Worm (Caenorhabditis elegans) whole organism, L3 larva: Measurements from ENCODE around the gene rgs-9.

Source experiments
- aly-2 ChIP-seq: fragments of 150-350 bp; optimal IDR thresholded peaks from 2 replicates; lab custom pipeline; 2014; ENCODE audit warnings: missing biosample characterization, missing genetic modification characterization
- ceh-28 ChIP-seq: fragments of 150-350 bp; optimal IDR thresholded peaks from 2 replicates; lab custom pipeline; 2014; ENCODE audit warnings: missing biosample characterization, missing genetic modification reagents, missing genetic modification characterization
- elt-2 ChIP-seq: sonication (generic microtip); optimal IDR thresholded peaks from 2 replicates; lab custom pipeline; 2016; ENCODE audit warnings: missing genetic modification reagents, mild to moderate bottlenecking, missing genetic modification characterization, missing compliant biosample characterization
- mml-1 ChIP-seq: fragments of 150-350 bp; sonication (generic microtip); optimal IDR thresholded peaks from 3 replicates; lab custom pipeline; 2014; ENCODE audit warnings: missing biosample characterization, missing genetic modification characterization
- nhr-25 ChIP-seq: sonication (generic microtip); optimal IDR thresholded peaks from 2 replicates; lab custom pipeline; 2017; ENCODE audit warnings: missing biosample characterization, missing genetic modification characterization
- pqm-1 ChIP-seq: fragments of 150-350 bp; optimal IDR thresholded peaks from 2 replicates; lab custom pipeline; 2017; ENCODE audit warnings: missing biosample characterization, missing genetic modification characterization, inconsistent platforms
- tbx-2 ChIP-seq: sonication (generic microtip); optimal IDR thresholded peaks from 2 replicates; lab custom pipeline; 2016; ENCODE audit warnings: mild to moderate bottlenecking, missing genetic modification characterization, missing compliant biosample characterization
- zag-1 ChIP-seq: fragments of 150-350 bp; optimal IDR thresholded peaks from 2 replicates; lab custom pipeline; 2014; ENCODE audit warnings: missing biosample characterization, missing genetic modification characterization

DNA sequence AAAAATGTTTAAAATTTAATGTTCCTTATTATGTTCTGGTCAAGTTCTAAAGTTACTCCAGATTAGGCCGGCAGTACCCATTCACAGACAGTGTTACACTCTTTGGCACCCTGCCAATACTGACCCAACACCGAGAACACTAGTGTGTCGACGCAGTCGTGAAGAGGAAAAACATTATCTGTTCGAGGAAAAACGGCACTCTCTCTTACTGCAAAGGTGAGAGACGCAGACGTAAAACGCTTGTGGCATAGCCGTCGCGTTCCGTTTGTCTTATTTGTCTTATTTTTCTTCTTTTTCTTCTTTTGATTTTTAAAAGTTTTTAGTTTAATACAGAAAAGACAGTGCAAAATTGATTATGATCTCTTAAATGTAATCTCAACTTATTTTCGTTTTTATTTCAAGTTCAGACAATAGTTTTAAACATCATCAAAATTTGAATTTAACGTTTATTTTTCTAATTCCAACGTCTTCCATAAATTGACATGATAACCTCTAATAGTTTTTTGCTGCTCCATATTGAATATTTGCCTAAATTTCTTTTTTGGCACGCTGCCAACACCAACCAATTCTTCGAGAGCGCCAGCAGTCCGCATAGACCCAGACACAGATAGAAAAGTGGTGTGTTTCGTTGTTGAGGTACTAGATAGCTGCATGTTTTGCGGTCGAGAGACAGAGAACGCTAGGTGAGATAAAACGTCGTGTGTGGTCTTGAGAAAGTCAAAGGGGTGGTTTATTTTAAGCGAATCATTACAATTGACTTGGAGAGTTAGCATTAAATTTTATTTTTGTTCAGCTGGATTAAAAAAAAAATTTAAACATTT, 46.0 kb downstream of the rgs-9 start:
- no peak for TF ChIP-seq ceh-28 (tag; lab: Kevin White, UChicago)
- no peak for TF ChIP-seq mml-1 (tag; lab: Kevin White, UChicago)
- no peak for TF ChIP-seq nhr-25
- no peak for TF ChIP-seq zag-1
- TF ChIP-seq tbx-2 (tag; lab: Kevin White, UChicago), result no peak
- no peak for TF ChIP-seq pqm-1 (tag; lab: Kevin White, UChicago)
- TF ChIP-seq elt-2 (tag; lab: Kevin White, UChicago), result peak; percentile 51
- no peak for TF ChIP-seq aly-2
